Fruit fly (Drosophila melanogaster) ovary, adult (tissue): Measurements from ENCODE around the gene tweek.

Experiments used
- CG17801 ChIP-seq: fragments of 200-800 bp; optimal IDR thresholded peaks from 2 replicates; lab custom pipeline; 2019; ENCODE audit warnings: missing biosample characterization, mild to moderate bottlenecking, missing genetic modification characterization, moderate library complexity; ENCODE audit not compliant: partially characterized antibody

tweek gene

DNA sequence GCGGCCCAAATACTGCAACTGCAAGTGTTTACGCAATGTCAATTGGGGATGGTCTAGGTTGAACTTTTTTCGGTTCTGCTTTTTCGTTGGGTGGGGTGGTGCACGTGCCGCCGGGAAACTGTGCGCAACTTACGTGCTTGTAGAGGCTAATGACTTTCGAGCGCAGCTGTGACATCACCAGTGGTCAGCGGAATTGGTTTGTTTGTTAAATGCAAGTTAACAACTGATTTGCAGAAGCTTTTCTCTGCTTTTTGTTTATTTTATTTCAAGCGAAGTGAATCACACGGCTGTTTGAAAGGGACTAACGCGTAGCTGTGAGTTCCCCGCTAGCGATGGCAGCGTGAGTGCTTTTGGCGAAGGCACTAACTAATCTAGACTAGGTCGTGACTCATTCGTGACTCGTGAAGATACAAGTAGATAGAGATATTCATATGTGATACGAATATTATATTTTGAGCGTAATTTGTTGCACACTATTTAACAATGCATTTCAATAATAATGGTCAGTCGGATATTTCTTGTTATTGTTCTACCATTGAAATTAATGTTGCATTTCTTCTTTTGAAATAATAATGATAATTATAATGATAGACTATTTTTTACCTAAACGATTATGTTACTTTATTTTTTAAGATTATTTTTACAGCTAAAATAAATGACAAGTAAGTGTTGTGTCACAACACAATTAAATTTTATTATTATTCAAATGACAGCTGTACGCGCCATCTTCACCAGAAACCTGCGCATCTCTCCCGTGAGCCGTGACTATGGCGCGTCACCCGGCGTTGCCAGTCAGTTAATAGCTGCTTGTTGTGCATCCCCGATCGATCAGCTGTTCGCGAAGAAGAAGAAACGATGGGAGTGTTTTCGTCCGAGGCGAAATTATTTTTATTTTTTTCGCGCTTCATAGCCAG lies at the start of gene tweek, which contains the start of gene osi:
TSS of gene tweek (plus strand) at position 831 of the 914 bp plus-strand sequence.
TSS of gene osi (minus strand) at position 307 of the 914 bp plus-strand sequence.
- peak; percentile 39 for TF ChIP-seq CG17801 (GFP tag; lab: Kevin White, UChicago)

dm6 chr2L:16839665-16840064 lies 48.6 kb upstream of the tweek start:
- no peak for TF ChIP-seq CG17801 (GFP tag; lab: Kevin White, UChicago)

DNA sequence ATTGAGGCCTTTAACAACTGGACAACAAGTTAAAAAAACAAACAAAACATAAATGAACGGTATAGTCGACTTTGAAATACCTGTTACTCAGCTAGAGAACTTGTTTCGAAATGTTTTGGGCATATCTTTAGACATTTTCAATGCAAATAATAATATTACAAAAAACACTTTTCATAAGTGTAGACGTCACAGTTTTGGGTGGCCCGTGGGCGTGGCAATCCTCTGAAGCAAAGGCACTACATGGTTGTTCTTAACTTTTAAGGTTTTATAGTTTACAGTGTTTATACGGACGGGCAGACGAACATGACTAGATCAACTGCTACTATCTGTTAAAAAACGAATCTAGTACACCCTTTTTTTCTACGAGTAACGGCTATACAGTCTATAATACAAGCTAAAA lies 45.8 kb upstream of the tweek start:
- TF ChIP-seq CG17801 (GFP tag; lab: Kevin White, UChicago), result no peak

DNA sequence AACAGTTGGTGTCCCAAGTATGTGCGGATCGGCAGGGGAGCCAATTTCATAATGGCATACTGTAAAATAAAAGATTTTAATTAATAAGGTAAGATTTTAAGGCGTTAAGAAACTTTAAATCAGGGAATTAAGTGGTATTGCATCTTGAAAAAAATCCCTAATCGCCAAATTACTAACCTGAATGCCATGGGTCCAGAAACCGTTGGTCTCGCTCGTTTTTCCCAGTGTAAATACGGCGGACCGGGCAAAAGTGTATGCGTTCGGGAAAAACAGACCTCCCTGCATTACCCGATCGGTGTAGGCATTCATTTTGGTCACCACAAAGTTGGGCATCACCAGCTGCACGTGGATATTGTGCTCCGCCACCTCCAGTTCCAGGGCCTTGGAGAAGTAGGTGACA lies 45.0 kb upstream of the tweek start:
- TF ChIP-seq CG17801 (GFP tag; lab: Kevin White, UChicago), result no peak

DNA sequence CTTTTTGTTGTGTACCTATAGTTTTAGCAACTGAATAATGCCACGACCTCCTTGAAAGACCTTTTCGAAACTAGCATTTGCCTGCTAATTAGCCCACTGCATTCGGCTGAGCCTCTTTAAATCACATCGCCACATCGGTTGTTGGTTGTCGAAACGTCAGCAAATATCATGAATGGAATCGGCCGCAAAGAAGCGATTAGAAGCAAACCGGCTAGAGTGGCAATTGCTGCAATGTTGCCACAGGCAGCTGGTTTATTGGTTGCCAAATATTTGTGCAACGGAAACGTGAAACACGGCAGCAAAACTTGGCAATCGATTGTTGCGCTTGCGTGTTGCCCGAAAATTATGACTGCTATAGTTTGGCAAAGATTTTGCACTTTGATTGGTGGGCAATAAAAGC lies 43.1 kb upstream of the tweek start:
- TF ChIP-seq CG17801 (GFP tag; lab: Kevin White, UChicago), result no peak

- TF ChIP-seq CG17801 (GFP tag; lab: Kevin White, UChicago), result no peak
Observed at dm6 chr2L:16846742-16847346, 41.4 kb upstream of the tweek start.

dm6 chr2L:16847948-16848347 lies 40.3 kb upstream of the tweek start:
- TF ChIP-seq CG17801 (GFP tag; lab: Kevin White, UChicago), result no peak

DNA sequence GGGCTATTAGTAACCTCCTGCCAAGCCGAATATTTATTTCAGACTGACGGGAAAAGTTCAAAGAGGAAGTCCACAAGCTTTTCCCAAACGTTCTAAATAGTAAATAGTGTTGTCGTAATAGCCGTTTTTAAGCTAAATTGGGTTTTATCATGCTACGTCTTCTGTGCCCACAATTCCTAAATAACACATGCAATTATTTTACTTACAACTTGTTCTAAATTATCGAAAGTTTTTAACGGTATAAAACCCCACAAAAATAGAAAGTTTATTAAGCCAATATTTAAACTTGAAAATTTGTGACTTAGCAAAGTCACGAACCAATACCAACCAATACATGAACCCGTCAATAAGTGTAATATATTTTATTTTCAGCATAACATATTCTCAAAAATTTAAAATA lies 39.6 kb upstream of the tweek start, which contains the start of gene CG13284:
TSS of gene CG13284 (minus strand) at position 47 of the 400 bp plus-strand sequence.
- no peak for TF ChIP-seq CG17801 (GFP tag; lab: Kevin White, UChicago)

DNA sequence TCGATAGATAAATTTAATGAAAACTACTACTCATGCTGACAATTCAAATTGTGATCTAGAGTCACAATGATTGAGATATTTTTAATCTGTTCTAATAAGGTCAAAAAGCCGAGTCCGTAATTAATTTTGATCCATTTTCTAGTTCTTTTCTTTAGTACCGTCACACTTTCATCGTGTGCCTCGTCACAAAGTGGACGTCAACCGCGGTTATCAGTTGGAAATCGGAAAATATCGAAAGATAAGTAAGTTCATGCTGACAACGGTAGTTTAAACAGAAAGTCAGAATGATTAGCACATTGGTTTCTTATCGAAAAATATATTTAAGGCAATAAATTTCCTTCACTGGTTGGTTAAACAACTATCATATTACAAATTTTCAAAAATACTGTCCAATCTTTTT lies 37.8 kb upstream of the tweek start:
- no peak for TF ChIP-seq CG17801 (GFP tag; lab: Kevin White, UChicago)

DNA sequence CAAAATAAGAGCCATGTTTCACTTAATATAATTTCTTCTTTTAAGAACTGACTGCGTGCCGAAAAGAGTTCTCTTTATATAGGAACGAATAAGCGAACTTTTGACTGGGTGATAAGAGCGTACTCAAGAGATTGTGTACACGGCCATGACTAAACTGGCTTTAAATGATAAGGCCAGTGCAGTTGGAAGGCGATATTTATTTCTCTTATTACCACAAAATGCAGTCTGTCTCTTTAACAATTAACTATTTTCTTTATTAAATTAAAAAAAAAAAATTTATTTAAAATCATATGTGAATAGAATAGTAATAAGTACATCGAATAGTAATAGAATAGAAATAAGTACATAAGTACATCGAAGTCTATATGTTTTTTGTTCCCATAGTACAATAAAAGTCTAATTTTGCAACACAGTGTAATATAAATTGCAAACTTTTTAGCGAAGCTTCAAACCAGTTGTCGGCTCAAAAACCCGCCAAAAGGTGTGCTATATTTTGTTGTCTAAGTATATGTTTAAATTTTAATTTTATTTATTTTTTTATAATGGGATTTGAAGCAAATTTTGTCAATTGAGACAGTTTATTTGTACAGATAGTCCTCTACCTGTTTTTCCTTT lies 35.9 kb upstream of the tweek start, which contains the start of gene CG31810:
TSS of gene CG31810 (minus strand) at position 51 of the 615 bp plus-strand sequence.
- TF ChIP-seq CG17801 (GFP tag; lab: Kevin White, UChicago), result no peak

dm6 chr2L:16857131-16857530 lies 31.2 kb upstream of the tweek start:
- no peak for TF ChIP-seq CG17801 (GFP tag; lab: Kevin White, UChicago)

- no peak for TF ChIP-seq CG17801 (GFP tag; lab: Kevin White, UChicago)
Observed at dm6 chr2L:16857665-16858064, 30.6 kb upstream of the tweek start.

DNA sequence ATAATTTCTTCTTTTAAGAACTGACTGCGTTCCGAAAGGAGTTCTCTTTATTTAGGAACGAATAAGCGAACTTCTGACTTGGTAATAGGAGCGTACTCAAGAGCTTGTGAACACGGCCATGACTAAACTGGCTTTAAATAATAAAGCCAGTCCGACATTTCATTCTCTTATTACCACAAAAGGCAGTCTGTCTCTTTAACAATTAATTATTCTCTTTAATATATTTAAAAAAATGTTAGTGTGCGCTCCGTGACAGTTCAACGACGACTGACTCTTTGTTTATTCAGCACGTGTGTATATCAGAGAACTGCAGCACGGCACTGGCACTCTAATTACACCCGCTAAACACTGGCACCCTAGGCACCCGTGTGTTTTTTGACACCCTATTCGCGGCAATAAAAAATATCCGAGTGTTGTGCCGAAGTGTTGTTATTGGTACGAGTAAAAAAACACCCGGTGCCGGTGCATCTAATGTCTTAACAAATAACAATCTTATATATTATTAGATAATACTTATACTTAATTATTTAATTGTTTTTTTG lies 29.8 kb upstream of the tweek start, which contains the start of gene CG31809:
TSS of gene CG31809 (minus strand) at position 249 of the 542 bp plus-strand sequence.
- TF ChIP-seq CG17801 (GFP tag; lab: Kevin White, UChicago), result no peak

DNA sequence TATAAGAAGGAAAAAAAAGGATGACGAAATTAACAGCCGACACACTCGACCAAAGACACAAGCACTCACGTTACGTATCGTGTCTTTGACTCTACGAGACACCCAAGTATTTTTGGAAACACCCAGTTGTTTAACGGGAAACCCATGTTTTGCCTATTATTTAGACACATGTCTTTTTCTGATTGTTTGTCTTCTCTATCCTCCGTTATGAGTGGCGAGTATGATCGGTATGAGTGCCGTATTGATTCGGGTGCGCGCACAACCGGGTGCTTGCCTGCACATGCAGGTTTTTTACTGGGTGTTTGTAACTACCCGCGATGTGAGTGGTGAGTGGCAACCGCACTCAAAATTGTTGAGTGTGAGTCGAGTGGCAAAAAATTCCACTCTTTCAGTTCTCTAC lies 29.2 kb upstream of the tweek start:
- no peak for TF ChIP-seq CG17801 (GFP tag; lab: Kevin White, UChicago)

- no peak for TF ChIP-seq CG17801 (GFP tag; lab: Kevin White, UChicago)
Observed at dm6 chr2L:16859566-16859965, 28.7 kb upstream of the tweek start.
